Worm (Caenorhabditis elegans) whole organism, L1 larva: ENCODE measurements around the gene Y53C12A.6.

Experiments used
- C16A3.4 ChIP-seq: fragments of 150-350 bp; optimal IDR thresholded peaks from 2 replicates; lab custom pipeline; 2014; ENCODE audit warnings: missing biosample characterization, missing genetic modification characterization
- C34B4.2 ChIP-seq: sonication (generic microtip); optimal IDR thresholded peaks from 2 replicates; lab custom pipeline; 2017; ENCODE audit warnings: mild to moderate bottlenecking, missing genetic modification characterization, missing compliant biosample characterization
- F16B12.6 ChIP-seq: fragments of 150-350 bp; optimal IDR thresholded peaks from 2 replicates; lab custom pipeline; 2014; ENCODE audit warnings: missing biosample characterization, missing genetic modification characterization
- Y116A8C.19 ChIP-seq: sonication (generic microtip); optimal IDR thresholded peaks from 2 replicates; lab custom pipeline; 2016; ENCODE audit warnings: missing compliant biosample characterization, missing genetic modification characterization, borderline replicate concordance
- aha-1 ChIP-seq: fragments of 150-350 bp; optimal IDR thresholded peaks from 2 replicates; lab custom pipeline; 2014; ENCODE audit warnings: missing biosample characterization, missing genetic modification characterization
- ceh-8 ChIP-seq: fragments of 200-800 bp; sonication (Bioruptor generic); optimal IDR thresholded peaks from 2 replicates; lab custom pipeline; 2018; ENCODE audit warnings: mild to moderate bottlenecking, missing genetic modification characterization, moderate library complexity, missing compliant biosample characterization
- ceh-82 ChIP-seq, 3 experiments: fragments of 150-350 bp in 1 of 3; sonication (generic microtip) in 2 of 3; optimal IDR thresholded peaks; 2 replicates each; lab custom pipeline; 2014 to 2017; ENCODE audit warnings: missing biosample characterization in 3 of 3, missing genetic modification characterization in 3 of 3
- ces-1 ChIP-seq: fragments of 150-350 bp; optimal IDR thresholded peaks from 2 replicates; lab custom pipeline; 2014; ENCODE audit warnings: missing biosample characterization, missing genetic modification reagents, missing genetic modification characterization
- dpl-1 ChIP-seq, 3 experiments: fragments of 150-350 bp in 2 of 3; sonication (generic microtip) in 1 of 3; optimal IDR thresholded peaks; 2 replicates each; lab custom pipeline; 2014 to 2017; ENCODE audit warnings: missing biosample characterization in 3 of 3, missing genetic modification characterization in 3 of 3, missing genetic modification reagents in 3 of 3
- efl-3 ChIP-seq: fragments of 200-800 bp; sonication (Bioruptor generic); optimal IDR thresholded peaks from 2 replicates; lab custom pipeline; 2018; ENCODE audit warnings: mild to moderate bottlenecking, missing genetic modification characterization, missing compliant biosample characterization
- egl-13 ChIP-seq: sonication (generic microtip); optimal IDR thresholded peaks from 2 replicates; lab custom pipeline; 2016; ENCODE audit warnings: missing genotype, missing genetic modification reagents, missing genetic modification characterization, missing compliant biosample characterization
- egl-27 ChIP-seq, 2 experiments: fragments of 150-350 bp in 1 of 2; sonication (generic microtip); optimal IDR thresholded peaks; 3 replicates each; lab custom pipeline; 2017 to 2018; ENCODE audit warnings: missing biosample characterization in 2 of 2, missing genetic modification characterization in 2 of 2, missing genetic modification reagents in 2 of 2
- elt-2 ChIP-seq: sonication (generic microtip); optimal IDR thresholded peaks from 2 replicates; lab custom pipeline; 2016; ENCODE audit warnings: missing genetic modification characterization, mild to moderate bottlenecking, inconsistent platforms, missing compliant biosample characterization, missing genetic modification reagents
- elt-3 ChIP-seq, 6 experiments: fragments of 150-350 bp in 1 of 6; sonication (generic microtip); optimal IDR thresholded peaks; 2 replicates each; lab custom pipeline; 2017 to 2018; ENCODE audit warnings: missing biosample characterization in 6 of 6, missing genetic modification characterization in 6 of 6, inconsistent platforms in 1 of 6
- fkh-10 ChIP-seq: sonication (generic microtip); optimal IDR thresholded peaks from 2 replicates; lab custom pipeline; 2017; ENCODE audit warnings: missing biosample characterization, missing genetic modification reagents, missing genetic modification characterization
- fkh-8 ChIP-seq: sonication (generic microtip); optimal IDR thresholded peaks from 2 replicates; lab custom pipeline; 2016; ENCODE audit warnings: mild to moderate bottlenecking, missing genetic modification characterization, missing compliant biosample characterization
- fos-1 ChIP-seq: fragments of 150-350 bp; optimal IDR thresholded peaks from 2 replicates; lab custom pipeline; 2014; ENCODE audit warnings: missing biosample characterization, missing genetic modification characterization
- grh-1 ChIP-seq: fragments of 200-800 bp; sonication (Bioruptor generic); IDR thresholded peaks from 2 replicates; pipeline ENCODE4 v1.3.6; 2022; ENCODE audit warnings: missing genetic modification reagents, missing genetic modification characterization, missing compliant biosample characterization
- hlh-17 ChIP-seq: fragments of 200-800 bp; sonication (Bioruptor generic); optimal IDR thresholded peaks from 2 replicates; lab custom pipeline; 2018; ENCODE audit warnings: missing genetic modification characterization, mild to moderate bottlenecking, missing compliant biosample characterization, moderate library complexity, borderline replicate concordance
- hpl-2 ChIP-seq: fragments of 150-350 bp; optimal IDR thresholded peaks from 2 replicates; lab custom pipeline; 2014; ENCODE audit warnings: missing biosample characterization, missing genetic modification reagents, missing genetic modification characterization
- irx-1 ChIP-seq: sonication (generic microtip); optimal IDR thresholded peaks from 2 replicates; lab custom pipeline; 2016; ENCODE audit warnings: missing genetic modification characterization, missing compliant biosample characterization
- isw-1 ChIP-seq: fragments of 200-800 bp; sonication (Bioruptor generic); IDR thresholded peaks from 2 replicates; pipeline ENCODE4 v1.3.6; 2022; ENCODE audit warnings: missing genetic modification characterization, missing compliant biosample characterization
- jun-1 ChIP-seq: fragments of 150-350 bp; optimal IDR thresholded peaks from 2 replicates; lab custom pipeline; 2014; ENCODE audit warnings: missing biosample characterization, missing genetic modification reagents, missing genetic modification characterization
- lin-13 ChIP-seq: fragments of 150-350 bp; optimal IDR thresholded peaks from 2 replicates; lab custom pipeline; 2014; ENCODE audit warnings: missing biosample characterization, missing genetic modification reagents, missing genetic modification characterization
- lin-14 ChIP-seq: fragments of 200-800 bp; sonication (Bioruptor generic); optimal IDR thresholded peaks from 2 replicates; lab custom pipeline; 2018; ENCODE audit warnings: mild to moderate bottlenecking, missing genetic modification characterization, moderate library complexity, missing compliant biosample characterization
- lin-15B ChIP-seq: fragments of 150-350 bp; sonication (generic microtip); optimal IDR thresholded peaks from 3 replicates; lab custom pipeline; 2014; ENCODE audit warnings: missing biosample characterization, missing genetic modification characterization
- lin-35 ChIP-seq, 2 experiments: fragments of 150-350 bp; optimal IDR thresholded peaks; 2 replicates each; lab custom pipeline; 2014; ENCODE audit warnings: missing biosample characterization in 2 of 2, missing genetic modification characterization in 2 of 2, missing genetic modification reagents in 2 of 2
- lin-39 ChIP-seq: fragments of 150-350 bp; optimal IDR thresholded peaks from 2 replicates; lab custom pipeline; 2014; ENCODE audit warnings: missing biosample characterization, missing genetic modification reagents, missing genetic modification characterization
- lsy-2 ChIP-seq, 2 experiments: fragments of 150-350 bp; optimal IDR thresholded peaks; 2 replicates each; lab custom pipeline; 2014; ENCODE audit warnings: missing biosample characterization in 2 of 2, missing genetic modification characterization in 2 of 2
- mab-9 ChIP-seq: fragments of 200-800 bp; sonication (Bioruptor generic); IDR thresholded peaks from 2 replicates; pipeline ENCODE4 v1.3.6; 2022; ENCODE audit warnings: missing genetic modification reagents, missing genetic modification characterization, missing compliant biosample characterization
- mdl-1 ChIP-seq, 2 experiments: fragments of 150-350 bp; optimal IDR thresholded peaks; 2 replicates each; lab custom pipeline; 2014 to 2017; ENCODE audit warnings: missing biosample characterization in 2 of 2, missing genetic modification characterization in 2 of 2, inconsistent platforms in 1 of 2
- mep-1 ChIP-seq: fragments of 150-350 bp; optimal IDR thresholded peaks from 2 replicates; lab custom pipeline; 2014; ENCODE audit warnings: missing biosample characterization, missing genetic modification characterization
- nhr-11 ChIP-seq: fragments of 150-350 bp; optimal IDR thresholded peaks from 2 replicates; lab custom pipeline; 2014; ENCODE audit warnings: missing biosample characterization, missing genetic modification characterization
- nhr-19 ChIP-seq: fragments of 200-800 bp; sonication (Bioruptor generic); conservative IDR thresholded peaks from 2 replicates; pipeline ENCODE4 v1.3.6; 2022; ENCODE audit warnings: missing genetic modification characterization, missing compliant biosample characterization
- nhr-237 ChIP-seq: fragments of 150-350 bp; optimal IDR thresholded peaks from 2 replicates; lab custom pipeline; 2014; ENCODE audit warnings: missing biosample characterization, missing genetic modification characterization
- nhr-28 ChIP-seq: fragments of 150-350 bp; optimal IDR thresholded peaks from 2 replicates; lab custom pipeline; 2014; ENCODE audit warnings: missing biosample characterization, missing genetic modification characterization
- nhr-71 ChIP-seq: sonication (generic microtip); optimal IDR thresholded peaks from 2 replicates; lab custom pipeline; 2016; ENCODE audit warnings: mild to moderate bottlenecking, missing genetic modification characterization, moderate library complexity, missing compliant biosample characterization
- nhr-76 ChIP-seq: sonication (generic microtip); optimal IDR thresholded peaks from 2 replicates; lab custom pipeline; 2017; ENCODE audit warnings: missing biosample characterization, missing genetic modification characterization
- nhr-77 ChIP-seq: fragments of 150-350 bp; optimal IDR thresholded peaks from 2 replicates; lab custom pipeline; 2014; ENCODE audit warnings: missing biosample characterization, missing genetic modification characterization
- nhr-84 ChIP-seq: sonication (generic microtip); optimal IDR thresholded peaks from 2 replicates; lab custom pipeline; 2017; ENCODE audit warnings: missing biosample characterization, missing genetic modification characterization
- nhr-90 ChIP-seq: sonication (generic microtip); optimal IDR thresholded peaks from 2 replicates; lab custom pipeline; 2016; ENCODE audit warnings: mild to moderate bottlenecking, missing genetic modification characterization, missing compliant biosample characterization; ENCODE audit not compliant: poor library complexity
- pag-3 ChIP-seq: sonication (generic microtip); optimal IDR thresholded peaks from 2 replicates; lab custom pipeline; 2017; ENCODE audit warnings: missing genetic modification characterization, mild to moderate bottlenecking, missing compliant biosample characterization, antibody characterized with exemption, borderline replicate concordance; ENCODE audit not compliant: insufficient read depth
- pqm-1 ChIP-seq: sonication (generic microtip); optimal IDR thresholded peaks from 3 replicates; lab custom pipeline; 2017; ENCODE audit warnings: missing biosample characterization, missing genetic modification characterization
- snpc-4 ChIP-seq: fragments of 150-350 bp; optimal IDR thresholded peaks from 2 replicates; lab custom pipeline; 2014; ENCODE audit warnings: missing biosample characterization, missing genetic modification characterization
- swsn-7 ChIP-seq: sonication (generic microtip); optimal IDR thresholded peaks from 2 replicates; lab custom pipeline; 2016; ENCODE audit warnings: missing genetic modification characterization, missing compliant biosample characterization
- unc-30 ChIP-seq: sonication (generic microtip); optimal IDR thresholded peaks from 2 replicates; lab custom pipeline; 2017; ENCODE audit warnings: missing biosample characterization, missing genetic modification characterization
- unc-62 ChIP-seq: fragments of 150-350 bp; optimal IDR thresholded peaks from 2 replicates; lab custom pipeline; 2014; ENCODE audit warnings: missing biosample characterization, missing genetic modification reagents, missing genetic modification characterization
- unc-98 ChIP-seq: fragments of 200-800 bp; sonication (Bioruptor generic); IDR thresholded peaks from 2 replicates; pipeline ENCODE4 v1.3.6; 2022; ENCODE audit warnings: missing genetic modification characterization, missing compliant biosample characterization
- vab-15 ChIP-seq: sonication (generic microtip); optimal IDR thresholded peaks from 2 replicates; lab custom pipeline; 2017; ENCODE audit warnings: missing genotype, mild to moderate bottlenecking, missing genetic modification characterization, missing compliant biosample characterization
- xbp-1 ChIP-seq: sonication (generic microtip); optimal IDR thresholded peaks from 2 replicates; lab custom pipeline; 2016; ENCODE audit warnings: missing genetic modification characterization, missing compliant biosample characterization
- ztf-4 ChIP-seq: fragments of 150-350 bp; optimal IDR thresholded peaks from 2 replicates; lab custom pipeline; 2014; ENCODE audit warnings: missing biosample characterization, missing genetic modification characterization

Y53C12A.6 gene

ce11 chrII:9716417-9717039, 1.3 kb downstream of the Y53C12A.6 start, which contains the start of gene wee-1.3:
Gene wee-1.3, minus strand, starts transcription at chrII:9716467.
- peak; percentile 99 for TF ChIP-seq F16B12.6 (tag; lab: Kevin White, UChicago)
- no peak for TF ChIP-seq ces-1 (GFP tag; lab: Kevin White, UChicago)
- no peak for TF ChIP-seq egl-27 (tag; optimal IDR thresholded peaks at IDR 0.05; lab: Kevin White, UChicago)
- peak in 1 of 2 experiments; percentile 77 for TF ChIP-seq mdl-1 (tag; optimal IDR thresholded peaks at IDR 0.05; lab: Kevin White, UChicago)
- TF ChIP-seq lin-39 = peak; percentile 58
- TF ChIP-seq ceh-8 (GFP tag; lab: Kevin White, UChicago) = peak; percentile 48
- peak; percentile 75 for TF ChIP-seq fkh-8 (tag; lab: Kevin White, UChicago)
- TF ChIP-seq nhr-11 = peak; percentile 60
- TF ChIP-seq lin-13 (GFP tag; lab: Kevin White, UChicago) = peak; percentile 81
- TF ChIP-seq nhr-237 (tag; lab: Kevin White, UChicago) = peak; percentile 50
- TF ChIP-seq Y116A8C.19 (tag; lab: Kevin White, UChicago) = no peak
- peak; percentile 37 for TF ChIP-seq fos-1
- TF ChIP-seq nhr-28 (tag; lab: Kevin White, UChicago) = no peak
- TF ChIP-seq pqm-1 (tag; lab: Kevin White, UChicago) = no peak
- peak; percentile 60; the same call in 1 of the 2 replicates for TF ChIP-seq mab-9 (GFP tag; lab: Robert Waterston, UW)
- no peak for TF ChIP-seq unc-62 (GFP tag; lab: Kevin White, UChicago)
- TF ChIP-seq nhr-77 = peak; percentile 83
- peak; percentile 90 for TF ChIP-seq mep-1 (tag; lab: Kevin White, UChicago)
- TF ChIP-seq swsn-7 = peak; percentile 83
- TF ChIP-seq C34B4.2 = no peak
- no peak for TF ChIP-seq nhr-84 (tag; lab: Kevin White, UChicago)
- TF ChIP-seq unc-30 = no peak
- peak; percentile 7 for TF ChIP-seq elt-2 (tag; lab: Kevin White, UChicago)
- peak; percentile 76 for TF ChIP-seq lin-14
- TF ChIP-seq nhr-76 (tag; lab: Kevin White, UChicago) = no peak
- peak; percentile 65 for TF ChIP-seq snpc-4
- TF ChIP-seq pag-3 (tag; lab: Kevin White, UChicago) = peak; percentile 1
- peak; percentile 79 for TF ChIP-seq nhr-19 (GFP tag; lab: Robert Waterston, UW)
- no peak for TF ChIP-seq hpl-2 (GFP tag; lab: Kevin White, UChicago)
- TF ChIP-seq elt-3 (tag; optimal IDR thresholded peaks at IDR 0.05; lab: Kevin White, UChicago) = peak in 3 of 6 experiments; percentile 49 to 81 (median 66)
- peak; percentile 83 for TF ChIP-seq xbp-1 (tag; lab: Kevin White, UChicago)
- TF ChIP-seq hlh-17 (GFP tag; lab: Kevin White, UChicago) = no peak
- peak; percentile 89 for TF ChIP-seq nhr-71 (tag; lab: Kevin White, UChicago)
- TF ChIP-seq lsy-2 (tag; optimal IDR thresholded peaks at IDR 0.05; lab: Kevin White, UChicago) = peak; percentile 92 to 95
- peak; percentile 61 for TF ChIP-seq irx-1
- peak; percentile 73 for TF ChIP-seq lin-15B (tag; lab: Kevin White, UChicago)
- no peak for TF ChIP-seq unc-98 (GFP tag; lab: Robert Waterston, UW)
- no peak for TF ChIP-seq efl-3 (GFP tag; lab: Kevin White, UChicago)
- peak; percentile 35 for TF ChIP-seq ztf-4 (tag; lab: Kevin White, UChicago)
- TF ChIP-seq lin-35 (GFP tag; optimal IDR thresholded peaks at IDR 0.05; lab: Kevin White, UChicago) = peak; percentile 99 to 100
- no peak for TF ChIP-seq fkh-10
- peak; percentile 78 for TF ChIP-seq jun-1
- peak; percentile 62 for TF ChIP-seq grh-1 (GFP tag; lab: Robert Waterston, UW)
- peak; percentile 66 to 89 (median 69) for TF ChIP-seq ceh-82 (tag; optimal IDR thresholded peaks at IDR 0.05; lab: Kevin White, UChicago)
- TF ChIP-seq C16A3.4 = peak; percentile 91
- TF ChIP-seq aha-1 (tag; lab: Kevin White, UChicago) = no peak
- peak; percentile 79 for TF ChIP-seq isw-1 (GFP tag; lab: Robert Waterston, UW)
- TF ChIP-seq dpl-1 (GFP tag; optimal IDR thresholded peaks at IDR 0.05; lab: Kevin White, UChicago) = peak; percentile 99 to 100 (median 99)
- peak; percentile 78 for TF ChIP-seq nhr-90
- TF ChIP-seq vab-15 (tag; lab: Kevin White, UChicago) = peak; percentile 67
- peak; percentile 62 for TF ChIP-seq egl-13 (tag; lab: Kevin White, UChicago)
